Worm (Caenorhabditis elegans): ENCODE measurements around the gene R05D3.3.

Gene R05D3.3

DNA sequence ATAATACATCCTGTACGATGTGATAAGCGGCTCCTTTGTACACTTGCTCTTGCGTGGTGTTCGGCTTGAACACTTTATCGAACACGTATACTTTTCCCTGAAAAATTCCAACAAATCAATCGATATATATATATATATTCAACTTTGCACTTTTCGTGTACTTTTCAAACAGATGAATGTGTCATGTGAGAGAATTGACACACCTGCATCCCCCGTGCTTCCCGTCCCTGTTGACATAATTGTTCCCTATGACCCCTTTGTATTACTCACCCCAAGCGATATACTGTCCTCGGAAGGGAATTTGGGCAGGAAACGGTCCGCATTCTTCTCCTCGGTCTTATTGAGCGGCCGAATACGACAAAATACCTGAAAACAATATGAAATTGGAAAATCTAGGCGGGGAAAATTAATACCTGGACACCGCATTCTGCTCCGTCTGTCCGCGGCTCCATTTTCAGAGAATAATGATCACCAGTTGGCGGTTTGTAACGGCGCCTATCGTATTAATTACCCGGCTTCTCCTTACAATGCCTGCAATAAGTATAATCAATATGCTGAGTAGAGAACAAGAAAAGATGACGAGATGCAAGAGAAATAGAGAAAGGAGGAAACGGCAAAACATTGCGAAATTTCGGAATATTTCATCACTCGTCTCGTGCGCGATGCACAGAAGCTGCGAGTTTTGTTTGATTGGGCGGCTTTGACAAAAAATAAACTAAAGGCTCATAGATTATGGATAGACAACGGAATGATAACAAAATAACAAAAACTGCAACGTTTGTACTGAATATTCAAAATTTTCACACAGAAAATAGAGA lies 9.0 kb upstream of the R05D3.3 start, which contains the start of gene unc-116:
Gene unc-116 (minus strand): TSS at position 531 of the 818 bp plus-strand sequence.
- TF ChIP-seq ceh-13 (GFP tag; optimal IDR thresholded peaks at IDR 0.05), result no peak
- TF ChIP-seq tbx-11 (GFP tag; IDR thresholded peaks at IDR 0.05), result no peak
- TF ChIP-seq F13C5.2 (tag; optimal IDR thresholded peaks at IDR 0.05), result no peak
- no peak for TF ChIP-seq ceh-36 (tag; optimal IDR thresholded peaks at IDR 0.05)
- TF ChIP-seq hmg-4 (GFP tag; optimal IDR thresholded peaks at IDR 0.05), result peak; percentile 63
- TF ChIP-seq pes-1 (GFP tag; IDR thresholded peaks at IDR 0.05), result no peak
- TF ChIP-seq hnd-1 (tag; optimal IDR thresholded peaks at IDR 0.05), result no peak
- no peak for TF ChIP-seq scrt-1 (GFP tag; IDR thresholded peaks at IDR 0.05)

DNA sequence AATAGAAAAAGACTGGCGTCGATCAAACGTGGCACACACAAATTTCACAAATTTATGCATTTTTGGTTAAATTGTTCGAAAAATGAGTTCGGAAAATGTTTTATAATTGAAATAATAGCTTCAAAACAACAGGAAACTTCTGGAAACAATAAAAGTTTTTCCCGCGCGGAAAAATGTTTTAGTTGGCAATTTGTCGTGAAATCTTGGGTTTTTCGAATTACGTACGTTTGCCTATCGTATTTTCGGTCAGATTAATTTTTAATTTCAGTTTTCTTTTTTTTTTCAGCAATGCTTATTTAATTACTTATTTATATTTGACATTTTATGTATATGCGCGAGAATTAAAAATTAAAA lies 8.4 kb upstream of the R05D3.3 start:
- TF ChIP-seq ceh-36 (tag; optimal IDR thresholded peaks at IDR 0.05), result no peak
- no peak for TF ChIP-seq ceh-13 (GFP tag; optimal IDR thresholded peaks at IDR 0.05)
- no peak for TF ChIP-seq hnd-1 (tag; optimal IDR thresholded peaks at IDR 0.05)
- no peak for TF ChIP-seq hmg-4 (GFP tag; optimal IDR thresholded peaks at IDR 0.05)
- TF ChIP-seq ets-7 (tag; optimal IDR thresholded peaks at IDR 0.05), result no peak
- TF ChIP-seq aly-1 (tag; optimal IDR thresholded peaks at IDR 0.05), result no peak
- no peak for TF ChIP-seq scrt-1 (GFP tag; IDR thresholded peaks at IDR 0.05)
- TF ChIP-seq tbx-37 (GFP tag; conservative IDR thresholded peaks at IDR 0.05), result no peak
- no peak for TF ChIP-seq pes-1 (GFP tag; IDR thresholded peaks at IDR 0.05)

ce11 chrIII:8356407-8356881 lies 7.4 kb upstream of the R05D3.3 start:
- peak; percentile 72 for TF ChIP-seq aly-1 (tag; optimal IDR thresholded peaks at IDR 0.05)
- TF ChIP-seq F13C5.2 (tag; optimal IDR thresholded peaks at IDR 0.05), result peak; percentile 49
- no peak for TF ChIP-seq pes-1 (GFP tag; IDR thresholded peaks at IDR 0.05)
- TF ChIP-seq hmg-4 (GFP tag; optimal IDR thresholded peaks at IDR 0.05), result peak; percentile 78

- TF ChIP-seq aly-1 (tag; optimal IDR thresholded peaks at IDR 0.05), result no peak
Measured at ce11 chrIII:8358213-8358672, 5.6 kb upstream of the R05D3.3 start, which contains the start of the genes R05D3.8 and rfp-1. TSS of gene R05D3.8 (minus strand) at chrIII:8358327. TSS of gene rfp-1 (plus strand) at chrIII:8358622.

- TF ChIP-seq pes-1 (GFP tag; IDR thresholded peaks at IDR 0.05) (no peak), scrt-1 (GFP tag; IDR thresholded peaks at IDR 0.05) (no peak), aly-1 (tag; optimal IDR thresholded peaks at IDR 0.05) (no peak), F13C5.2 (tag; optimal IDR thresholded peaks at IDR 0.05) (no peak), B0310.2 (tag; optimal IDR thresholded peaks at IDR 0.05) (no peak), ets-7 (tag; optimal IDR thresholded peaks at IDR 0.05) (no peak), tbx-37 (GFP tag; conservative IDR thresholded peaks at IDR 0.05) (no peak), tbx-11 (GFP tag; IDR thresholded peaks at IDR 0.05) (no peak)
Measured at ce11 chrIII:8368619-8369018, 4.8 kb downstream of the R05D3.3 start, which contains the start of gene R05D3.9. TSS of gene R05D3.9 (minus strand) at chrIII:8368719.

DNA sequence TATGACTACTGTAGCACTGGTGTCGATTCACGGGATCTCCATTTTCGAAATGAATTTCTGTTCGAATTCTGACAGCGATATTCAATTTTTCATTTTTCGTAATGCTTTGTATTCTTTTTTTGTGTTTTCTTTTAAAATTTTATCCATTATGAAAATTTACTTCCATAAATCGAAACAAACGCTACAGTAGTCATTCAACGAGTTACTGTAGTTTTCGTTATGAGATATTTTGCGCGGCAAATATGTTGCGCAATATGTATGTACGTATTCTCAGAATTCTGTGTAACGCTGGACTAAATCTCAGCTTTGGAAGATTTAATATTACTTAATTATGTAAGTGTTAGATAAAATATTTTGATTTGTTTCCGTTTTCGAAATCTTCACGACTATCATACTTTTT lies 5.4 kb downstream of the R05D3.3 start:
- TF ChIP-seq hmg-4 (GFP tag; optimal IDR thresholded peaks at IDR 0.05) (no peak), hnd-1 (tag; optimal IDR thresholded peaks at IDR 0.05) (no peak)

DNA sequence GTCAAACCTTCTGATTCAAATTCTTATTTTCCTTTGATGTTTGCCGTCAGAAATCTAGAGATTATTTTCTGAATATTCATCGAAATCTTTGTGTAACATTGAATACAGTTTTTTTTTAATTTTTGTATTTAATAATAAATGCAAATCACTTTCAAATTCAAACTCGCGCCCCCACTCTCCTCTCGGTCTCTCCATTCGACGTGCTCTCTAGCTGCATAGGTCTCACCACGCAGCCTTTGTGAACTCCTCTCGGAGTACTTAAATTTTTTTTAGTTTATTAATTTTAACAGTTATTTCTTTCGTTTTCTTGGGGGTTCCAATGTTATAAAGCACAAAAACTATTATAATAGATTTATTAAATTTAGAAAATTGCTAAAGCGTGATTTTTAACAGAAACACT lies 6.4 kb downstream of the R05D3.3 start:
- TF ChIP-seq pes-1 (GFP tag; IDR thresholded peaks at IDR 0.05), result no peak
- TF ChIP-seq flt-1 (GFP tag; IDR thresholded peaks at IDR 0.05), result no peak
- no peak for TF ChIP-seq tbx-11 (GFP tag; IDR thresholded peaks at IDR 0.05)
- TF ChIP-seq scrt-1 (GFP tag; IDR thresholded peaks at IDR 0.05), result no peak
- TF ChIP-seq ets-7 (tag; optimal IDR thresholded peaks at IDR 0.05), result no peak
- TF ChIP-seq tra-4 (tag; optimal IDR thresholded peaks at IDR 0.05), result no peak
- no peak for TF ChIP-seq aly-1 (tag; optimal IDR thresholded peaks at IDR 0.05)
- TF ChIP-seq ceh-13 (GFP tag; optimal IDR thresholded peaks at IDR 0.05), result no peak

- TF ChIP-seq tbx-11 (GFP tag; IDR thresholded peaks at IDR 0.05), result no peak
- TF ChIP-seq aly-1 (tag; optimal IDR thresholded peaks at IDR 0.05), result no peak
- TF ChIP-seq pes-1 (GFP tag; IDR thresholded peaks at IDR 0.05), result no peak
- TF ChIP-seq ceh-13 (GFP tag; optimal IDR thresholded peaks at IDR 0.05), result no peak
- TF ChIP-seq ets-7 (tag; optimal IDR thresholded peaks at IDR 0.05), result no peak
- no peak for TF ChIP-seq flt-1 (GFP tag; IDR thresholded peaks at IDR 0.05)
Measured at ce11 chrIII:8370846-8371257, 7.0 kb downstream of the R05D3.3 start.

DNA sequence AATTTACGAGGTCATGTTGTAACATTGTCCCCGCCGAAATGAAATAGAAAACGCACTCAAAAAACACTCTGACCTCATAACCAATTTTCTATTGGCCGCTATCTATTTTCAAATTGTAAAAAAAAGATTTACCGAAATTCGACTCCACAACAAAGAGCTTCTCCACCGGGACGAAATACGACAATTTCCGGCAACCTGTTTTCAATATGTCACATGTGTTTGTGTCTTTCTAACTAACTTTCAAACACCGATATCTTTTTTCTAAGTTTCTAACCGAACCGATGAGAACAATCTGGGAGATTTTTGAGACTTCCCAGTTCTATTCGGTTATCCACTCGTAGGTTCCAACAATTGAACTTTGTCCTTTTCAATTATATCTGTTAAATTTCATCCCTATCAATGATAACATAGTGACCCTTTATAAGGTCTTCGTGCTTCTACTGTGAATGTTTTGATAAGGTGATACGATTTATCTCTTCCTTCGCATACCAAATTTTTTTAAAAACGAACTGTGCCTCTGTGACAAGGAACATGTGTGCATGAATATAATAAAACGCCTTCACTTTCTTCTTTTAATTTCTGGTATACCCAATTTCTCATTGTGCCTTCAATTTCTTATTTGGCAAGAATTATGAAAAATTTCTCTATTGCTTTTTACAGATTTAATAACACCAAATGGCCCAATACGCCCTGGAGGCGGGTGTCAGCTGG lies 7.9 kb downstream of the R05D3.3 start, which contains the start of gene lmbr-1:
Gene lmbr-1 (plus strand): TSS at position 661 of the 711 bp plus-strand sequence.
- no peak for TF ChIP-seq B0310.2 (tag; optimal IDR thresholded peaks at IDR 0.05)
- no peak for TF ChIP-seq tbx-37 (GFP tag; conservative IDR thresholded peaks at IDR 0.05)
- no peak for TF ChIP-seq aly-1 (tag; optimal IDR thresholded peaks at IDR 0.05)
- no peak for TF ChIP-seq ceh-36 (tag; optimal IDR thresholded peaks at IDR 0.05)
- TF ChIP-seq tbx-11 (GFP tag; IDR thresholded peaks at IDR 0.05), result no peak
- TF ChIP-seq hmbx-1 (tag; optimal IDR thresholded peaks at IDR 0.05), result no peak
- TF ChIP-seq tra-4 (tag; optimal IDR thresholded peaks at IDR 0.05), result no peak
- TF ChIP-seq hnd-1 (tag; optimal IDR thresholded peaks at IDR 0.05), result no peak
- no peak for TF ChIP-seq scrt-1 (GFP tag; IDR thresholded peaks at IDR 0.05)
- no peak for TF ChIP-seq ets-7 (tag; optimal IDR thresholded peaks at IDR 0.05)
- no peak for TF ChIP-seq ama-1 (optimal IDR thresholded peaks at IDR 0.05)
- TF ChIP-seq pes-1 (GFP tag; IDR thresholded peaks at IDR 0.05), result no peak
- TF ChIP-seq flt-1 (GFP tag; IDR thresholded peaks at IDR 0.05), result no peak
- no peak for TF ChIP-seq hmg-4 (GFP tag; optimal IDR thresholded peaks at IDR 0.05)
